Fruit fly (Drosophila melanogaster) S2 (cell line): ENCODE data around the gene Argp.
A peak's percentile ranks its signal among the peaks of the same experiment; 100 is the strongest.

ENCODE experiments used
- CG8478 ChIP-seq: fragments of >200 bp; optimal IDR thresholded peaks from 2 replicates; lab custom pipeline; 2018
- CTCF ChIP-seq, 2 experiments: fragments of >200 bp; optimal IDR thresholded peaks; 2 replicates each; lab custom pipeline; 2018

dm6 chr3R:13660924-13661659 lies 48.6 kb downstream of the Argp start, which contains the start of gene B52:
- TF ChIP-seq CG8478 (no peak), CTCF (optimal IDR thresholded peaks at IDR 0.05; lab: Kevin White, UChicago) (peak in 1 of 2 experiments; percentile 11)
